Fruit fly (Drosophila melanogaster): ENCODE measurements around the gene Prosbeta4.
A peak's percentile ranks its signal among the peaks of the same experiment; 100 is the strongest.

Gene Prosbeta4

DNA sequence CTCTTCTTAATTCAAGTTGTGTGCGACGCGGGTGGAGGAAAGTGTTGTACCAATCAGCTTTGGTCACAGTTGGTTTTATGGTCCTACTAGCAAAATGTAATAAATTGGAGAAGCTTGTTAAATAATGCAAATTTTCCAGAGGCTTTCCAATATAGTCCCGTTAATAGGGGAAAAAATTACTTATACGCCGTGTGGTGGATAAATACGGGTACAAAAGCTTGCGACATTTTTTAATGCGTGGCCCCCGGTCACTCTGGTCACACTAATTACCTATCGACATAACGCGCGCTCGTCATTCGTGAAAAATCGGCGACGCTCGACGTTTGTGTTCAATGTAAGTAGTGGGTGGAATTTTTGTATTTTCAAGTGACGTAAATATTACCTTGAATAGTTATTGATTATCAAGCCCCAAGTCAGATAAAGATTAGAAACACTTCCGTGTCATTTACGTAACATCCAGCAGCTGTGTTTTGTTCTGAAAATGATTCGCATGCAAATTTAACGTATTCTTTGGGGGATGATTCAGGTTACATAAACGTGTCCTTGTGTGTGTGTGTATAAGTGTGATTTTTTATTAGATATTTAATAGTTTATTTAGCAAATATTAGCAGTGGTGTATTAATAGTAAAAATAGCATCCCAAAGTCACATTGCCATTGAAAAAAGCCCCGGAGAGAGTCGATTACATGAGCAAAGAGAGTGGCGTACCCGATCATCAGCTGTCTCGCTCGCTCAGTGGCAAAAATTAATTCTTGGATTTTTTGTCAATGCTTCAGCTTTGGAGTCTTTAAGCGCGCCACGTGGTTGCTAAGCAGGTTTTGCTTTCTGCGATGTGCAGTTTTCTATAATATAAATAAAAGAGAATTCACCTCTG is 12.1 kb downstream of the Prosbeta4 start, which contains the start of gene Cyt-c-p (continued):
- TF ChIP-seq CG4617 (GFP tag; optimal IDR thresholded peaks at IDR 0.05; ENCODE audit: borderline replicate concordance) = peak; percentile 41
- TF ChIP-seq B-H1 (GFP tag; IDR thresholded peaks at IDR 0.05) = no peak
- TF ChIP-seq Abd-B (GFP tag; optimal IDR thresholded peaks at IDR 0.05) = peak; percentile 94
- peak; percentile 6 for TF ChIP-seq CG13775 (GFP tag; optimal IDR thresholded peaks at IDR 0.05)
- TF ChIP-seq CG31441 (GFP tag; IDR thresholded peaks at IDR 0.05) = 0 out of 2 replicates have a peak, but pooled peaks have one; percentile 12
- TF ChIP-seq CG4282 (GFP tag; optimal IDR thresholded peaks at IDR 0.05) = no peak
- no peak for TF ChIP-seq CG15269 (tag; optimal IDR thresholded peaks at IDR 0.05)
- no peak for TF ChIP-seq CG10274 (GFP tag; optimal IDR thresholded peaks at IDR 0.05)
- TF ChIP-seq twi (tag; optimal IDR thresholded peaks at IDR 0.05) = no peak
- peak; percentile 44 for TF ChIP-seq exex (tag; optimal IDR thresholded peaks at IDR 0.05)
- peak; percentile 19 for TF ChIP-seq mam (GFP tag; optimal IDR thresholded peaks at IDR 0.05)
- TF ChIP-seq unpg (GFP tag; optimal IDR thresholded peaks at IDR 0.05) = peak; percentile 16
- TF ChIP-seq gfzf (GFP tag; optimal IDR thresholded peaks at IDR 0.05) = peak; percentile 98
- no peak for TF ChIP-seq Atf3 (GFP tag; optimal IDR thresholded peaks at IDR 0.05)
- no peak for TF ChIP-seq kni (GFP tag; optimal IDR thresholded peaks at IDR 0.05)
- peak; percentile 62 for TF ChIP-seq HmgD (GFP tag; optimal IDR thresholded peaks at IDR 0.05)
- 0 out of 3 replicates have a peak, but pooled peaks have one; percentile 35 for TF ChIP-seq vnd (GFP tag; IDR thresholded peaks at IDR 0.05; ENCODE audit: partially characterized antibody)
- TF ChIP-seq Lim3 (GFP tag; IDR thresholded peaks at IDR 0.05) = no peak
- TF ChIP-seq cwo (GFP tag; optimal IDR thresholded peaks at IDR 0.05) = peak; percentile 20
- TF ChIP-seq chm (GFP tag; IDR thresholded peaks at IDR 0.05) = peak; percentile 67; the same call in 1 of the 2 replicates
- TF ChIP-seq HLHmδ (GFP tag; optimal IDR thresholded peaks at IDR 0.05) = no peak
- no peak for TF ChIP-seq CG8478 (optimal IDR thresholded peaks at IDR 0.05)
- no peak for TF ChIP-seq CG1233 (GFP tag; optimal IDR thresholded peaks at IDR 0.05)
- TF ChIP-seq CG8359 (GFP tag; optimal IDR thresholded peaks at IDR 0.05; ENCODE audit: borderline replicate concordance) = no peak
- TF ChIP-seq Eip74EF (GFP tag; optimal IDR thresholded peaks at IDR 0.05) = peak in 1 of 2 experiments; percentile 77
- peak; percentile 4 for TF ChIP-seq CG10431 (GFP tag; optimal IDR thresholded peaks at IDR 0.05)
- no peak for TF ChIP-seq Sry-β (GFP tag; optimal IDR thresholded peaks at IDR 0.05)
- peak; percentile 33 for TF ChIP-seq CG10209 (GFP tag; optimal IDR thresholded peaks at IDR 0.05)
- no peak for TF ChIP-seq CG11085 (GFP tag; IDR thresholded peaks at IDR 0.05)
- peak; percentile 47 for TF ChIP-seq CG3281 (GFP tag; optimal IDR thresholded peaks at IDR 0.05)
- TF ChIP-seq trem (tag; optimal IDR thresholded peaks at IDR 0.05) = peak; percentile 76
- TF ChIP-seq luna (GFP tag; optimal IDR thresholded peaks at IDR 0.05) = no peak
- no peak for TF ChIP-seq nom (GFP tag; optimal IDR thresholded peaks at IDR 0.05)
- TF ChIP-seq HLH4C (GFP tag; IDR thresholded peaks at IDR 0.05; ENCODE audit: partially characterized antibody) = peak; percentile 44; the same call in 1 of the 3 replicates
- TF ChIP-seq CG5953 (GFP tag; IDR thresholded peaks at IDR 0.05) = no peak
- TF ChIP-seq CG6175 (GFP tag; IDR thresholded peaks at IDR 0.05) = no peak
- no peak for TF ChIP-seq gsb (GFP tag; IDR thresholded peaks at IDR 0.05)
- TF ChIP-seq abd-A (tag; optimal IDR thresholded peaks at IDR 0.05) = peak; percentile 94
- TF ChIP-seq so (GFP tag; IDR thresholded peaks at IDR 0.05) = no peak
- TF ChIP-seq CG11695 (GFP tag; IDR thresholded peaks at IDR 0.05) = no peak
- TF ChIP-seq CG17612 (GFP tag; IDR thresholded peaks at IDR 0.05) = no peak
- TF ChIP-seq D19A (tag; optimal IDR thresholded peaks at IDR 0.05) = peak; percentile 11
- TF ChIP-seq Antp (GFP tag; optimal IDR thresholded peaks at IDR 0.05) = no peak
- peak; percentile 76 for TF ChIP-seq CG2116 (GFP tag; optimal IDR thresholded peaks at IDR 0.05)
- peak in 1 of 2 experiments; percentile 83 for TF ChIP-seq Pdp1 (GFP tag; optimal IDR thresholded peaks at IDR 0.05)
- TF ChIP-seq Dref (GFP tag; IDR thresholded peaks at IDR 0.05) = peak; percentile 51
- TF ChIP-seq CG31224 (GFP tag; IDR thresholded peaks at IDR 0.05) = no peak
- no peak for TF ChIP-seq Dip3 (GFP tag; optimal IDR thresholded peaks at IDR 0.05)

All from whole organism, embryonic.